Worm (Caenorhabditis elegans): ENCODE results near the gene svh-2.

ce11 chrX:6538068-6538467 is 15.0 kb upstream of the svh-2 start:
- TF ChIP-seq fkh-10 (GFP tag; optimal IDR thresholded peaks at IDR 0.05) (no peak), gei-8 (GFP tag; optimal IDR thresholded peaks at IDR 0.05) (no peak), dve-1 (tag; optimal IDR thresholded peaks at IDR 0.05; ENCODE audit: insufficient read depth) (peak; percentile 64), ama-1 (optimal IDR thresholded peaks at IDR 0.05) (no peak), unc-39 (tag; optimal IDR thresholded peaks at IDR 0.05) (no peak), pqm-1 (tag; optimal IDR thresholded peaks at IDR 0.05) (peak; percentile 36), lin-13 (GFP tag; optimal IDR thresholded peaks at IDR 0.05) (no peak), nhr-10 (tag; optimal IDR thresholded peaks at IDR 0.05) (no peak), madf-5 (GFP tag; IDR thresholded peaks at IDR 0.05) (no peak), nhr-11 (tag; optimal IDR thresholded peaks at IDR 0.05) (no peak)
